Fruit fly (Drosophila melanogaster): ENCODE results near the gene CG33252.

dm6 chrX:16871808-16872207, 25.2 kb downstream of the CG33252 start:
- TF ChIP-seq CG32772 (GFP tag; IDR thresholded peaks at IDR 0.05) (no peak), D (optimal IDR thresholded peaks at IDR 0.05) (no peak), D (GFP tag; optimal IDR thresholded peaks at IDR 0.05) (no peak), bigmax (GFP tag; optimal IDR thresholded peaks at IDR 0.05) (no peak), rib (GFP tag; IDR thresholded peaks at IDR 0.05) (no peak), trh (GFP tag; optimal IDR thresholded peaks at IDR 0.05) (no peak), grau (tag; optimal IDR thresholded peaks at IDR 0.05) (no peak), CG13123 (GFP tag; optimal IDR thresholded peaks at IDR 0.05) (no peak), zfh2 (GFP tag; optimal IDR thresholded peaks at IDR 0.05) (no peak), Spps (tag; optimal IDR thresholded peaks at IDR 0.05) (no peak), Asciz (GFP tag; optimal IDR thresholded peaks at IDR 0.05) (no peak)

Data from whole organism, embryonic.